Fruit fly (Drosophila melanogaster) whole organism, pupa: ENCODE measurements around the gene Es2.

Source experiments
- CG14655 ChIP-seq: fragments of 200-800 bp; sonication (Bioruptor generic); optimal IDR thresholded peaks from 3 replicates; lab custom pipeline; 2017; ENCODE audit warnings: mild to moderate bottlenecking, missing biosample characterization, missing genetic modification reagents, missing genetic modification characterization
- CG15710 ChIP-seq: fragments of 200-800 bp; sonication (Bioruptor generic); optimal IDR thresholded peaks from 2 replicates; lab custom pipeline; 2018; ENCODE audit warnings: missing biosample characterization, mild to moderate bottlenecking, missing genetic modification characterization, moderate library complexity
- CG17806 ChIP-seq: fragments of 200-800 bp; sonication (Bioruptor generic); optimal IDR thresholded peaks from 2 replicates; lab custom pipeline; 2018; ENCODE audit warnings: missing biosample characterization, mild to moderate bottlenecking, missing genetic modification characterization, moderate library complexity
- CG32121 ChIP-seq: fragments of 200-800 bp; sonication (Bioruptor generic); IDR thresholded peaks from 2 replicates; pipeline ENCODE4 v1.3.6; 2022; ENCODE audit warnings: missing biosample characterization, missing genetic modification characterization
- CG34367 ChIP-seq: fragments of 200-800 bp; sonication (Bioruptor generic); optimal IDR thresholded peaks from 2 replicates; lab custom pipeline; 2018; ENCODE audit warnings: missing biosample characterization, mild to moderate bottlenecking, missing genetic modification characterization
- CG4496 ChIP-seq: fragments of 200-800 bp; sonication (Bioruptor generic); IDR thresholded peaks from 3 replicates; pipeline ENCODE4 v1.3.6; 2022; ENCODE audit warnings: missing biosample characterization, missing genetic modification characterization
- CG8159 ChIP-seq: fragments of 200-800 bp; sonication (Bioruptor generic); optimal IDR thresholded peaks from 3 replicates; lab custom pipeline; 2018; ENCODE audit warnings: missing biosample characterization, mild to moderate bottlenecking, missing genetic modification characterization, moderate library complexity
- EcR ChIP-seq: fragments of 200-800 bp; sonication (Bioruptor generic); optimal IDR thresholded peaks from 3 replicates; lab custom pipeline; 2019; ENCODE audit warnings: missing biosample characterization, missing genetic modification characterization, mild to moderate bottlenecking, moderate library complexity, missing genetic modification reagents
- Pif1B ChIP-seq: fragments of 200-800 bp; sonication (Bioruptor generic); optimal IDR thresholded peaks from 3 replicates; lab custom pipeline; 2016; ENCODE audit warnings: missing biosample characterization, missing genetic modification characterization
- Snoo ChIP-seq: fragments of 200-800 bp; sonication (Bioruptor generic); optimal IDR thresholded peaks from 3 replicates; lab custom pipeline; 2017; ENCODE audit warnings: missing biosample characterization, mild to moderate bottlenecking, missing genetic modification characterization, inconsistent platforms
- gl ChIP-seq: fragments of 200-800 bp; sonication (Bioruptor generic); optimal IDR thresholded peaks from 2 replicates; lab custom pipeline; 2018; ENCODE audit warnings: missing biosample characterization, mild to moderate bottlenecking, missing genetic modification characterization
- rn ChIP-seq: fragments of 200-800 bp; sonication (Bioruptor generic); IDR thresholded peaks from 2 replicates; pipeline ENCODE4 v1.3.6; 2022; ENCODE audit warnings: missing biosample characterization, missing genetic modification characterization

DNA sequence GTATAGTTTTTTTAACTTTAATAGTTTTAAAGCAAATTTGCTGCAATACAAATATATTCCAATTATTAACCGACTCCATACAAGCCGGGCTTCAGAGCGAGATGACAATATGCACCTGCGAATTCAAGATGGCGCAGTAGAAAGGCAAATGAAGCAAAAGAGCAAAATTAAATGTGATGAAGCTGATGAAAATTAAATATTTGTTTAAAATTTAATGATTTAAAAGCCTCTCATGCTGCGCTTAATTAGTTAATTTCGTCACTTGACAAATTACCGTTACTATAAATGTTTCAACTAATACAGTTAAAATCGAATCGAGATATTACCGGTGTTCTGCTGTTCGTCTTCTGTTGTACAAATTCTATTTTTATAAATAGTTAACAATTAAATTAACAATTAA is 27.8 kb downstream of the Es2 start, which contains the start of gene CG33181:
- TF ChIP-seq Snoo = no peak
- no peak for TF ChIP-seq CG8159
- TF ChIP-seq CG4496 (GFP tag; lab: Robert Waterston, UW) = no peak
- no peak for TF ChIP-seq EcR (GFP tag; lab: Kevin White, UChicago)
- no peak for TF ChIP-seq Pif1B (GFP tag; lab: Kevin White, UChicago)
- no peak for TF ChIP-seq CG34367
- no peak for TF ChIP-seq CG14655 (GFP tag; lab: Kevin White, UChicago)
- TF ChIP-seq CG32121 (GFP tag; lab: Robert Waterston, UW) = no peak
- TF ChIP-seq CG17806 (tag; lab: Kevin White, UChicago) = no peak
- no peak for TF ChIP-seq rn (GFP tag; lab: Robert Waterston, UW)
- no peak for TF ChIP-seq gl (tag; lab: Kevin White, UChicago)
- no peak for TF ChIP-seq CG15710
